Worm (Caenorhabditis elegans) whole organism, L4/young adult: Measurements from ENCODE around the gene T04C9.3.

Experiments
- W03F9.2 ChIP-seq: fragments of 150-350 bp; optimal IDR thresholded peaks from 2 replicates; lab custom pipeline; 2014; ENCODE audit warnings: missing biosample characterization, missing genetic modification characterization
- dao-5 ChIP-seq: sonication (generic microtip); optimal IDR thresholded peaks from 2 replicates; lab custom pipeline; 2016; ENCODE audit warnings: missing genotype, missing genetic modification characterization, moderate library complexity, missing compliant biosample characterization
- him-1 ChIP-seq: sonication (generic microtip); optimal IDR thresholded peaks from 2 replicates; lab custom pipeline; 2016; ENCODE audit warnings: missing genotype, missing genetic modification reagents, missing genetic modification characterization, missing compliant biosample characterization

The T04C9.3 gene

ce11 chrIII:5998640-5999039 is 13.2 kb downstream of the T04C9.3 start:
- TF ChIP-seq W03F9.2 (tag; lab: Kevin White, UChicago) (no peak), dao-5 (tag; lab: Kevin White, UChicago) (no peak), him-1 (tag; lab: Kevin White, UChicago) (no peak)

DNA sequence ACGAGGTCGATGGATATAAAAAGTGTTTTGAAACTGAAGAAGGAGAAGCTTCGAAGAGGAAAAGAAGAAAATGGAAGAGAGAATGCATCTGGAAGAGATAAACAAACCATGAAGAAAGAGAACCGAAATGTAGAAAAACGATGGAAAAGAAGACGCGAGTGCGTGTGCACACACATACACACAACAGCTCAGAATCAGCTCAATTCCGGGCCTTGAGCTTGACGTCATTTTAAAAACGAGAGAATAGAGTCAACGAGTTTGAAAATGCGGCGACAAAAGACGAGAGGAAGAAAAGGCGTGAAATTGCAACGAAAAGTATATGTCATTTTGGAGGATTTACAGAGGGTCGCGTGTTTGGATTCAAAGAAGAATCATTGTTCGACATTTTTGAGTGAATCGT is 14.2 kb downstream of the T04C9.3 start:
- TF ChIP-seq W03F9.2 (tag; lab: Kevin White, UChicago) (no peak), him-1 (tag; lab: Kevin White, UChicago) (peak; percentile 59)

- TF ChIP-seq him-1 (tag; lab: Kevin White, UChicago) (no peak), W03F9.2 (tag; lab: Kevin White, UChicago) (no peak), dao-5 (tag; lab: Kevin White, UChicago) (no peak)
These were observed 16.6 kb downstream of the T04C9.3 start for ce11 chrIII:6002024-6002423.

DNA sequence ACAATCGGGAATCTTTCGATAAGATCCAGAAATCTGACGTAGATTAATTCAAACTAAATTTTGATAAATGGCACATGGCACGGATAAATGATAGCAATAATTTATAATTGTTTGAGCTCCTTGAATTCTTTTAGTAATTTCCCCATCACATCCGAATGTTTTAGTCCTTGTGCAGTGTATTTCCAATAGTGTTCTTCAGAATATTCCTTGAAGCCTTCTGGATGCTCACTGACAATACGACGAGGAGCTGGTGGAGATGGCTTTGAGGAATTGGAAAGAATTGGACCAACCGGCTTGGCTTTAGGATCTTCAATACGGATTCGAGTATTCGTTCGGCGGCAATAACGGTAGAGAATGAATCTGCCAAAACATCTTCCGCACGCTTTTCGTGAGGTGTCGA is 21.0 kb downstream of the T04C9.3 start:
- TF ChIP-seq him-1 (tag; lab: Kevin White, UChicago) (peak; percentile 24), W03F9.2 (tag; lab: Kevin White, UChicago) (no peak), dao-5 (tag; lab: Kevin White, UChicago) (no peak)

ce11 chrIII:6008989-6009610 is 23.7 kb downstream of the T04C9.3 start, which contains the start of the genes gcna-1 and eftu-2:
TSS of gene gcna-1 (minus strand) at chrIII:6009084.
TSS of gene eftu-2 (plus strand) at chrIII:6009560.
- TF ChIP-seq him-1 (tag; lab: Kevin White, UChicago) (no peak), dao-5 (tag; lab: Kevin White, UChicago) (no peak), W03F9.2 (tag; lab: Kevin White, UChicago) (no peak)

- TF ChIP-seq him-1 (tag; lab: Kevin White, UChicago) (no peak), dao-5 (tag; lab: Kevin White, UChicago) (no peak), W03F9.2 (tag; lab: Kevin White, UChicago) (no peak)
These were observed 25.9 kb downstream of the T04C9.3 start for ce11 chrIII:6011310-6011709.

DNA sequence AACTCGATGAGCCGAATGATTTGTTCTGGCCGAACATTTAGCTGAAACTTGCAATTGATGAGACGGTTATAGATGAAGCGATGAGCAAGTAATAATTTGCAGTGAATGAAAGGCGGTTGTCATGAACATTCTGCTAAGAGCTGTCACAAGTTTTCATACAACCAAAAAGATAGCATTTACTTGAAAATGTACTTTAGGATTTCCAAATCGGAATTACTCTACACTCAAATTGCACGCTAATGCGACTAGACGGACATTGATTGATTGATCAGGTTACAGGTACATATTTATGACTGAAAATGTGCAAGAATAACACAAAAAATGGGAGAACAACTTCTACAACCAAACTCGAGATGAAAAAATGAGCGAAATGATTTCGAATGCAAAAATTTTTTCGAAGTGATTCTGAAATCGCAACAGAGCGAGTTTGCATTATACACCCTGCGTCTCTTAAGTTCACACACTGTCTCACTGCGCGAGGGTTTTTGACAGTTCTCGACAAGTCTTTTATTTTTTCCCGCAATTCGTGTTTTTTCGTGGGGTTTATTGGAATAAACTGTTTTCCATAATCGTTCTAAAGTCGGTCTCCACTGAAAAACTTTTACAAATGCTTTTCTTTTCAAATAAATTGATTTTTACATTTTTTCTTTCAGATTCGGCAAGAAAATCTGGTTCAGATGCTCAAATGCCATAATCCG is 34.2 kb downstream of the T04C9.3 start, which contains the start of the genes npp-10 and cyk-3:
Gene npp-10, minus strand, starts transcription at position 51 of the 698 bp plus-strand sequence.
Gene cyk-3, plus strand, starts transcription at position 648 of the 698 bp plus-strand sequence.
- TF ChIP-seq W03F9.2 (tag; lab: Kevin White, UChicago) = no peak
- TF ChIP-seq dao-5 (tag; lab: Kevin White, UChicago) = no peak
- TF ChIP-seq him-1 (tag; lab: Kevin White, UChicago) = no peak

- TF ChIP-seq W03F9.2 (tag; lab: Kevin White, UChicago) (no peak), dao-5 (tag; lab: Kevin White, UChicago) (no peak), him-1 (tag; lab: Kevin White, UChicago) (no peak)
These were observed 43.0 kb downstream of the T04C9.3 start, which contains the start of gene tbx-7 for ce11 chrIII:6028432-6028831. TSS of gene tbx-7 (minus strand) at chrIII:6028532.

ce11 chrIII:6030483-6030882 is 45.0 kb downstream of the T04C9.3 start, which contains the start of gene ZK328.6:
TSS of gene ZK328.6 (minus strand) at chrIII:6030583.
- TF ChIP-seq him-1 (tag; lab: Kevin White, UChicago) = no peak
- no peak for TF ChIP-seq dao-5 (tag; lab: Kevin White, UChicago)
- TF ChIP-seq W03F9.2 (tag; lab: Kevin White, UChicago) = no peak
